Fruit fly (Drosophila melanogaster): ENCODE data around the gene CG17597.

CG17597 gene

DNA sequence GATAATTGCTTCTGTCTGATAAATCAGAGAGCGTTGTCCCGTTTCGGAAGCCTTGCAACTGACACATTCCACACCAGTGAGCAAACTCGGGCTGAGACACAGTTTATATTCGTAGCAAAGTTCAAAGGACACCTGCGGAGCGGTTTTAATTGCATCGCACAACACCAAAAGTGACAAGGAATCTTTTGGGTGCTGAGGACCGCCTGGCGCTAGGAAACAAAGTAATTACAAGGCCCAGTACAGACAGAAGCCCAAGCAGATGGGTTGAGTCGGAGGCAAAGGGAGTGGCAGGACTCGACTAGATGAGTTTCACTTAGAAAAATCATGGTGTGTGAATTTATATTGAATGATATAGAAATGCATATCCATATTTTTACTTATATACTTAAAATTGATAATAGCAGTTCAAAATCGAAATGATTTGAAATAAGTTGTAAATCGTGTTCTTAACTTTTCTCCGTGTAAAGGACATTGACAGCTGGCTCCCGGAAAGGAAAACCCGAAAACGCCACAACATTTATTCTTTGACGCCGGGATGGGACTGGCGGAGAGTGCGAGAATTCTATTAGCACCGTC, 22.1 kb downstream of the CG17597 start (continued):
- TF ChIP-seq crp (GFP tag; optimal IDR thresholded peaks at IDR 0.05): no peak
- TF ChIP-seq HLH3B (GFP tag; IDR thresholded peaks at IDR 0.05): no peak
- no peak for TF ChIP-seq lbe (GFP tag; optimal IDR thresholded peaks at IDR 0.05)
- TF ChIP-seq BtbVII (GFP tag; optimal IDR thresholded peaks at IDR 0.05): no peak
- TF ChIP-seq fd3F (GFP tag; optimal IDR thresholded peaks at IDR 0.05): no peak
- no peak for TF ChIP-seq CG11093 (GFP tag; IDR thresholded peaks at IDR 0.05)
- TF ChIP-seq gce (GFP tag; IDR thresholded peaks at IDR 0.05): 0 out of 3 replicates have a peak, but pooled peaks have one; percentile 40
- TF ChIP-seq hth (optimal IDR thresholded peaks at IDR 0.05): no peak
- peak; percentile 16 for TF ChIP-seq Oli (tag; optimal IDR thresholded peaks at IDR 0.05)
- no peak for TF ChIP-seq Neu2 (GFP tag; optimal IDR thresholded peaks at IDR 0.05; ENCODE audit: borderline replicate concordance)
- TF ChIP-seq CG11398 (GFP tag; optimal IDR thresholded peaks at IDR 0.05): no peak
- TF ChIP-seq bowl (GFP tag; IDR thresholded peaks at IDR 0.05): no peak
- peak in 1 of 2 experiments; percentile 10 for TF ChIP-seq chif (GFP tag; optimal IDR thresholded peaks at IDR 0.05)
- TF ChIP-seq toy (GFP tag; IDR thresholded peaks at IDR 0.05): no peak
- no peak for TF ChIP-seq oc (tag; optimal IDR thresholded peaks at IDR 0.05)
- peak; percentile 39 for TF ChIP-seq CG7556 (GFP tag; optimal IDR thresholded peaks at IDR 0.05)
- peak; percentile 38 for TF ChIP-seq CG8924 (tag; optimal IDR thresholded peaks at IDR 0.05)
- no peak for TF ChIP-seq CG14014 (GFP tag; IDR thresholded peaks at IDR 0.05)
- TF ChIP-seq CG8388 (GFP tag; optimal IDR thresholded peaks at IDR 0.05): peak; percentile 11
- TF ChIP-seq CG8765 (GFP tag; IDR thresholded peaks at IDR 0.05): no peak
- TF ChIP-seq tll (GFP tag; optimal IDR thresholded peaks at IDR 0.05): no peak
- no peak for TF ChIP-seq CG7963 (GFP tag; IDR thresholded peaks at IDR 0.05; ENCODE audit: partially characterized antibody)
- TF ChIP-seq pum (GFP tag; optimal IDR thresholded peaks at IDR 0.05): no peak
- TF ChIP-seq Scr (GFP tag; IDR thresholded peaks at IDR 0.05; ENCODE audit: partially characterized antibody): no peak
- no peak for TF ChIP-seq mld (GFP tag; IDR thresholded peaks at IDR 0.05; ENCODE audit: partially characterized antibody)
- no peak for TF ChIP-seq CG1832 (GFP tag; optimal IDR thresholded peaks at IDR 0.05)
- TF ChIP-seq sens (GFP tag): peak; percentile 65
- peak; percentile 55 for TF ChIP-seq gem (tag; optimal IDR thresholded peaks at IDR 0.05)
- no peak for TF ChIP-seq Rx (GFP tag; IDR thresholded peaks at IDR 0.05)
- TF ChIP-seq trh (GFP tag; optimal IDR thresholded peaks at IDR 0.05): no peak
- TF ChIP-seq CG9437 (GFP tag; optimal IDR thresholded peaks at IDR 0.05): no peak
- TF ChIP-seq disco-r (GFP tag; optimal IDR thresholded peaks at IDR 0.05): no peak
- TF ChIP-seq CG17361 (GFP tag; IDR thresholded peaks at IDR 0.05): 0 out of 3 replicates have a peak, but pooled peaks have one; percentile 10
- TF ChIP-seq slou (GFP tag; optimal IDR thresholded peaks at IDR 0.05): no peak
- TF ChIP-seq nerfin-2 (GFP tag; IDR thresholded peaks at IDR 0.05; ENCODE audit: partially characterized antibody): no peak
- no peak for TF ChIP-seq CG6254 (GFP tag; optimal IDR thresholded peaks at IDR 0.05)
- TF ChIP-seq CG4820 (GFP tag; optimal IDR thresholded peaks at IDR 0.05): no peak
- peak; percentile 32; the same call in 1 of the 2 replicates for TF ChIP-seq Ptx1 (GFP tag; IDR thresholded peaks at IDR 0.05)
- no peak for TF ChIP-seq CG18619 (GFP tag; optimal IDR thresholded peaks at IDR 0.05)
- TF ChIP-seq CG15514 (GFP tag; optimal IDR thresholded peaks at IDR 0.05): no peak
- TF ChIP-seq bsh (GFP tag; optimal IDR thresholded peaks at IDR 0.05): peak in 1 of 2 experiments; percentile 50
- no peak for TF ChIP-seq CG12155 (GFP tag; optimal IDR thresholded peaks at IDR 0.05)
- no peak for TF ChIP-seq Gsc (GFP tag; IDR thresholded peaks at IDR 0.05)
- TF ChIP-seq CG11504 (tag; optimal IDR thresholded peaks at IDR 0.05): peak; percentile 47
- TF ChIP-seq CG9727 (GFP tag; optimal IDR thresholded peaks at IDR 0.05): peak; percentile 60
- TF ChIP-seq lab (GFP tag; optimal IDR thresholded peaks at IDR 0.05): no peak
- TF ChIP-seq usp (GFP tag; optimal IDR thresholded peaks at IDR 0.05): no peak
- TF ChIP-seq jumu (GFP tag; optimal IDR thresholded peaks at IDR 0.05): no peak
- no peak for TF ChIP-seq z (GFP tag; IDR thresholded peaks at IDR 0.05)
- no peak for TF ChIP-seq H2.0 (GFP tag; IDR thresholded peaks at IDR 0.05)

Data from whole organism, embryonic.